Worm (Caenorhabditis elegans) whole organism, late embryonic: ENCODE results near the gene cyp-34A8.

Experiments
- C08G9.2 ChIP-seq: sonication (generic microtip); optimal IDR thresholded peaks from 2 replicates; lab custom pipeline; 2016; ENCODE audit warnings: mild to moderate bottlenecking, missing genetic modification characterization, moderate library complexity, missing compliant biosample characterization
- C38D4.7 ChIP-seq: fragments of 200-800 bp; sonication (Bioruptor generic); optimal IDR thresholded peaks from 2 replicates; lab custom pipeline; 2018; ENCODE audit warnings: mild to moderate bottlenecking, missing genetic modification characterization, moderate library complexity, missing compliant biosample characterization
- F13H6.1 ChIP-seq: sonication (generic microtip); optimal IDR thresholded peaks from 2 replicates; lab custom pipeline; 2016; ENCODE audit warnings: missing genetic modification characterization, missing compliant biosample characterization
- ama-1 ChIP-seq: fragments of 150-350 bp; optimal IDR thresholded peaks from 2 replicates; lab custom pipeline; 2014
- ceh-14 ChIP-seq: sonication (generic microtip); optimal IDR thresholded peaks from 2 replicates; lab custom pipeline; 2016; ENCODE audit warnings: missing genotype, missing genetic modification characterization, missing compliant biosample characterization
- ceh-19 ChIP-seq: fragments of 200-800 bp; sonication (Bioruptor generic); optimal IDR thresholded peaks from 2 replicates; lab custom pipeline; 2018; ENCODE audit warnings: mild to moderate bottlenecking, missing genetic modification characterization, missing compliant biosample characterization
- ceh-22 ChIP-seq: sonication (generic microtip); optimal IDR thresholded peaks from 2 replicates; lab custom pipeline; 2017; ENCODE audit warnings: missing biosample characterization, missing genetic modification characterization
- ceh-24 ChIP-seq: sonication (generic microtip); optimal IDR thresholded peaks from 2 replicates; lab custom pipeline; 2016; ENCODE audit warnings: mild to moderate bottlenecking, missing genetic modification characterization, missing compliant biosample characterization
- ceh-31 ChIP-seq: sonication (generic microtip); optimal IDR thresholded peaks from 2 replicates; lab custom pipeline; 2016; ENCODE audit warnings: missing genetic modification characterization, missing compliant biosample characterization
- ceh-45 ChIP-seq: fragments of 200-800 bp; sonication (Bioruptor generic); IDR thresholded peaks from 2 replicates; pipeline ENCODE4 v1.3.6; 2022; ENCODE audit warnings: missing genetic modification reagents, missing genetic modification characterization, missing compliant biosample characterization
- ceh-6 ChIP-seq: fragments of 200-800 bp; sonication (Bioruptor generic); optimal IDR thresholded peaks from 2 replicates; lab custom pipeline; 2018; ENCODE audit warnings: mild to moderate bottlenecking, missing genetic modification characterization, missing compliant biosample characterization
- ceh-9 ChIP-seq: sonication (generic microtip); optimal IDR thresholded peaks from 2 replicates; lab custom pipeline; 2016; ENCODE audit warnings: mild to moderate bottlenecking, missing genetic modification characterization, inconsistent platforms, missing compliant biosample characterization
- dve-1 ChIP-seq: sonication (generic microtip); optimal IDR thresholded peaks from 2 replicates; lab custom pipeline; 2017; ENCODE audit warnings: antibody characterized with exemption, mild to moderate bottlenecking, missing genetic modification characterization, missing compliant biosample characterization
- elt-4 ChIP-seq: sonication (generic microtip); optimal IDR thresholded peaks from 2 replicates; lab custom pipeline; 2016; ENCODE audit warnings: missing genetic modification characterization, missing compliant biosample characterization
- eyg-1 ChIP-seq: sonication (generic microtip); optimal IDR thresholded peaks from 2 replicates; lab custom pipeline; 2016; ENCODE audit warnings: missing genotype, missing genetic modification characterization, missing compliant biosample characterization
- fax-1 ChIP-seq: sonication (generic microtip); optimal IDR thresholded peaks from 2 replicates; lab custom pipeline; 2016; ENCODE audit warnings: missing genotype, missing genetic modification characterization, missing compliant biosample characterization
- hlh-15 ChIP-seq: sonication (generic microtip); optimal IDR thresholded peaks from 2 replicates; lab custom pipeline; 2016; ENCODE audit warnings: missing genetic modification characterization, missing compliant biosample characterization
- hlh-6 ChIP-seq: sonication (generic microtip); optimal IDR thresholded peaks from 2 replicates; lab custom pipeline; 2016; ENCODE audit warnings: missing genotype, missing genetic modification characterization, missing compliant biosample characterization
- lim-6 ChIP-seq: sonication (generic microtip); optimal IDR thresholded peaks from 2 replicates; lab custom pipeline; 2016; ENCODE audit warnings: missing genetic modification characterization, missing compliant biosample characterization
- madf-2 ChIP-seq: sonication (generic microtip); optimal IDR thresholded peaks from 2 replicates; lab custom pipeline; 2017; ENCODE audit warnings: missing genetic modification characterization, missing compliant biosample characterization
- nfya-1 ChIP-seq: sonication (generic microtip); optimal IDR thresholded peaks from 2 replicates; lab custom pipeline; 2017; ENCODE audit warnings: missing genetic modification characterization, mild to moderate bottlenecking, missing compliant biosample characterization, antibody characterized with exemption, moderate library complexity
- nhr-11 ChIP-seq: fragments of 150-350 bp; optimal IDR thresholded peaks from 2 replicates; lab custom pipeline; 2014; ENCODE audit warnings: missing biosample characterization, missing genetic modification characterization
- nhr-232 ChIP-seq: sonication (generic microtip); optimal IDR thresholded peaks from 2 replicates; lab custom pipeline; 2016; ENCODE audit warnings: missing genetic modification characterization, missing compliant biosample characterization
- npax-4 ChIP-seq: sonication (generic microtip); optimal IDR thresholded peaks from 2 replicates; lab custom pipeline; 2016; ENCODE audit warnings: missing genetic modification characterization, missing compliant biosample characterization
- pat-9 ChIP-seq: fragments of 200-800 bp; sonication (Bioruptor generic); optimal IDR thresholded peaks from 2 replicates; lab custom pipeline; 2018; ENCODE audit warnings: mild to moderate bottlenecking, missing genetic modification characterization, moderate library complexity, missing compliant biosample characterization
- pha-2 ChIP-seq: sonication (generic microtip); optimal IDR thresholded peaks from 2 replicates; lab custom pipeline; 2017; ENCODE audit warnings: mild to moderate bottlenecking, missing genetic modification characterization, missing compliant biosample characterization
- pha-4 ChIP-seq: fragments of 150-350 bp; optimal IDR thresholded peaks from 2 replicates; lab custom pipeline; 2018; ENCODE audit warnings: missing biosample characterization, missing genetic modification reagents, missing genetic modification characterization
- pqm-1 ChIP-seq: sonication (generic microtip); optimal IDR thresholded peaks from 2 replicates; lab custom pipeline; 2016; ENCODE audit warnings: missing genetic modification characterization, missing compliant biosample characterization
- pros-1 ChIP-seq: fragments of 150-350 bp; optimal IDR thresholded peaks from 2 replicates; lab custom pipeline; 2014; ENCODE audit warnings: missing biosample characterization, missing genetic modification reagents, missing genetic modification characterization
- rnt-1 ChIP-seq: sonication (generic microtip); optimal IDR thresholded peaks from 2 replicates; lab custom pipeline; 2016; ENCODE audit warnings: missing genetic modification characterization, missing compliant biosample characterization
- sdc-2 ChIP-seq: sonication (generic microtip); optimal IDR thresholded peaks from 2 replicates; lab custom pipeline; 2016; ENCODE audit warnings: missing genotype, missing genetic modification characterization, missing compliant biosample characterization
- sox-4 ChIP-seq: sonication (generic microtip); optimal IDR thresholded peaks from 2 replicates; lab custom pipeline; 2017; ENCODE audit warnings: mild to moderate bottlenecking, missing genetic modification characterization, inconsistent platforms, missing compliant biosample characterization
- syd-9 ChIP-seq: sonication (generic microtip); optimal IDR thresholded peaks from 2 replicates; lab custom pipeline; 2016; ENCODE audit warnings: mild to moderate bottlenecking, missing genetic modification characterization, moderate library complexity, missing compliant biosample characterization
- ttx-3 ChIP-seq: sonication (generic microtip); optimal IDR thresholded peaks from 2 replicates; lab custom pipeline; 2016; ENCODE audit warnings: missing genetic modification reagents, missing genetic modification characterization, missing compliant biosample characterization
- unc-3 ChIP-seq, 2 experiments: fragments of 200-800 bp in 1 of 2; sonication (Bioruptor generic) in 1 of 2; sonication (generic microtip) in 1 of 2; conservative IDR thresholded peaks in 1 of 2; optimal IDR thresholded peaks in 1 of 2; 2 replicates each; pipeline versions ENCODE4 v1.3.6 to Lab custom; 2016 to 2022; ENCODE audit warnings: missing compliant biosample characterization in 2 of 2, missing genetic modification characterization in 2 of 2, missing genetic modification reagents in 1 of 2
- unc-55 ChIP-seq: sonication (generic microtip); optimal IDR thresholded peaks from 2 replicates; lab custom pipeline; 2017; ENCODE audit warnings: missing biosample characterization, missing genetic modification reagents, missing genetic modification characterization
- zip-5 ChIP-seq: sonication (generic microtip); optimal IDR thresholded peaks from 2 replicates; lab custom pipeline; 2016; ENCODE audit warnings: missing genetic modification characterization, missing compliant biosample characterization
- ztf-16 ChIP-seq: sonication (generic microtip); optimal IDR thresholded peaks from 2 replicates; lab custom pipeline; 2017; ENCODE audit warnings: missing genetic modification characterization, missing compliant biosample characterization

The cyp-34A8 gene

DNA sequence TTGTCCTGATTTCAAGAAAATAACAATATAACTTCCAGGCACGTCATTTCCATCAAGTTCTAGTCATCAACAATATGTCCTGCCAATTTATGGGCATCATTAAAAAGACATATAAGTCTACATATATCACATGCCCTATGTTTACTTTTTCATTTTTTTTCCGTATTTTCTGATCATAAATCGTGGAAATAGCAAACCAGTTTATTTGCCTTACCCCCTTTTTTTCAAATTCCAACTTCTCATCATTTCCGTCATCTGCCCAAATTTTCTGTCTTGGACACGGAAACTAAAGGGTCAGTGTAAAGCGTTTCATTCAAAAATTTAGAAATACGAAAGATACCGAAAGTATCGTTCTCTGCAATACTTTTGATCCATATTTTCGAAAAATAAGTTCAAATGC lies 24.7 kb upstream of the cyp-34A8 start:
- TF ChIP-seq ceh-19 (GFP tag; lab: Kevin White, UChicago): no peak
- no peak for TF ChIP-seq pros-1
- no peak for TF ChIP-seq pqm-1
- TF ChIP-seq dve-1 (tag; lab: Kevin White, UChicago): no peak
- TF ChIP-seq ztf-16: no peak
- TF ChIP-seq zip-5 (tag; lab: Kevin White, UChicago): no peak
- TF ChIP-seq sox-4 (tag; lab: Kevin White, UChicago): no peak
- no peak for TF ChIP-seq hlh-6
- no peak for TF ChIP-seq ama-1 (lab: Kevin White, UChicago)
- no peak for TF ChIP-seq hlh-15 (tag; lab: Kevin White, UChicago)
- no peak for TF ChIP-seq unc-55

DNA sequence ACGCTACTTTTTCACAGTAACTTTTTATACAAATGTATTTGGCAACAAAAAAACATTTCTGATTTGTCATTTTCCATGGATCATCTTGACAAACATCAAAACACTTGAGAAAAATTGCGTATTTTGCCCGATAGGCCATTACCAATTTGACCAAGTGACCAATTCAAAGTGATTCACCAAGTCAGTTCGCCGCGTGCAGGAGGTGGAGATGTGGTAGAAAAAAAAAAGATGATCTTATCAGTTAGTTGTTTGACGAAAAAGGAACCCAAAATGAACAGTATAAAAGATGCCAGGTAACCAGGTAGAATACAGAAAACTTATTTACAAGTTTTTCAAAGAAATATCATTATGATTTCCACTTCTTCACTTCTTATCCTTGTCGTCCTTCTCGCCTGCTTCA lies 21.4 kb upstream of the cyp-34A8 start, which contains the start of gene nlp-27:
TSS of gene nlp-27 (plus strand) at position 309 of the 400 bp plus-strand sequence.
- TF ChIP-seq nhr-11 (tag; lab: Kevin White, UChicago) (no peak), madf-2 (tag; lab: Kevin White, UChicago) (no peak), ttx-3 (tag; lab: Kevin White, UChicago) (no peak), ceh-24 (tag; lab: Kevin White, UChicago) (no peak), syd-9 (no peak), ceh-31 (tag; lab: Kevin White, UChicago) (no peak), nhr-232 (tag; lab: Kevin White, UChicago) (no peak), elt-4 (no peak), pha-4 (tag; lab: Kevin White, UChicago) (no peak), unc-3 (GFP tag; conservative IDR thresholded peaks at IDR 0.05; lab: Robert Waterston, UW) (no peak), unc-3 (tag; optimal IDR thresholded peaks at IDR 0.05; lab: Kevin White, UChicago) (no peak)

DNA sequence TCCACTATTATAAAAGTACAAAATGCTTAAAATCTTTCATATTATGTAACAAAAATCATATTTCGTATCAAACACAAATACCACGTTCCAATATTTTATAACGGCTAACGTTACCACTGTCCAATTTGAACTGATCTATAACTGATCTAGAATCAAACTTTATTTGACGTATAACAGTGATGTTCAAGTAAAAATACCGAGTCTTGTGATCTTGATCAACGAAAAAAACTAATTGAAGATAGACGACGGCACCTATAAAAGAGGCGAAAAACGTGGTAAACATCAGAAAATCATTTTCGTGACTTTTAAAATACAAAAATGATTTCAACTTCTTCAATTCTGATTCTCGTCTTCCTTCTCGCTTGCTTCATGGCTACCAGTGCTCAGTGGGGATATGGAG lies 20.0 kb upstream of the cyp-34A8 start, which contains the start of gene nlp-28:
TSS of gene nlp-28 (plus strand) at position 285 of the 400 bp plus-strand sequence.
- no peak for TF ChIP-seq eyg-1 (tag; lab: Kevin White, UChicago)
- no peak for TF ChIP-seq ceh-9
- no peak for TF ChIP-seq pat-9 (tag; lab: Kevin White, UChicago)
- no peak for TF ChIP-seq dve-1 (tag; lab: Kevin White, UChicago)
- no peak for TF ChIP-seq ama-1 (lab: Kevin White, UChicago)
- no peak for TF ChIP-seq npax-4
- no peak for TF ChIP-seq ceh-31 (tag; lab: Kevin White, UChicago)
- TF ChIP-seq F13H6.1 (tag; lab: Kevin White, UChicago): no peak
- no peak for TF ChIP-seq rnt-1 (tag; lab: Kevin White, UChicago)
- no peak for TF ChIP-seq ceh-14
- TF ChIP-seq fax-1 (tag; lab: Kevin White, UChicago): no peak
- no peak for TF ChIP-seq ceh-6 (GFP tag; lab: Kevin White, UChicago)
- no peak for TF ChIP-seq sdc-2 (tag; lab: Kevin White, UChicago)

DNA sequence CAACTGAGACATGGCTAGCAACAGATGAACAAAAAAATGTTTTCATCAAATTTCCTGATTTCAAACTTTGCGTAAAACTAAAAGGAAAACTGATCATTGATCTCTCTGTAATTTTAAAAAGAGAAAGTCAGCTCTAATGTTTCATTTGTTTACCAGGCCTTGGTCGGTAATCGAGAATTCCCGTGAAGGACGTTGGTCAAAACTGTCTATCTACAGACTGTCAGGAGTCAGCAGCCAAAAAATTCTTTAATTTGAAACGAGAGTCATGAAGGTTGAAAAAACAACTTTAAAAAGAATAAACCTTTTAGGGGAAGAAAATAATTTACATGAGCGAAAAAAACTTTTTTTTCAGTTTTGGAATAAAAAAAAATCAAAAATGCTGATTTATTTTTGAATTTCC lies 17.5 kb upstream of the cyp-34A8 start:
- TF ChIP-seq nhr-11 (tag; lab: Kevin White, UChicago): no peak
- no peak for TF ChIP-seq pat-9 (tag; lab: Kevin White, UChicago)
- TF ChIP-seq C38D4.7 (GFP tag; lab: Kevin White, UChicago): no peak
- no peak for TF ChIP-seq C08G9.2 (tag; lab: Kevin White, UChicago)
- TF ChIP-seq lim-6 (tag; lab: Kevin White, UChicago): no peak
- no peak for TF ChIP-seq pros-1
- TF ChIP-seq dve-1 (tag; lab: Kevin White, UChicago): no peak
- no peak for TF ChIP-seq ceh-45 (GFP tag; lab: Robert Waterston, UW)
- no peak for TF ChIP-seq nfya-1 (tag; lab: Kevin White, UChicago)
- no peak for TF ChIP-seq pha-2 (tag; lab: Kevin White, UChicago)
- TF ChIP-seq ceh-22 (tag; lab: Kevin White, UChicago): no peak
